Worm (Caenorhabditis elegans) whole organism, L4 larva: ENCODE results near the gene ZK688.11.

ENCODE experiments used
- madf-9 ChIP-seq: fragments of 200-800 bp; sonication (Bioruptor generic); conservative IDR thresholded peaks from 2 replicates; pipeline ENCODE4 v1.3.6; 2022; ENCODE audit warnings: missing genetic modification reagents, missing genetic modification characterization, missing compliant biosample characterization
- mxl-2 ChIP-seq: fragments of 200-800 bp; sonication (Bioruptor generic); conservative IDR thresholded peaks from 2 replicates; pipeline ENCODE4 v1.3.6; 2022; ENCODE audit warnings: missing genetic modification reagents, missing genetic modification characterization, missing compliant biosample characterization
- nhr-42 ChIP-seq: fragments of 200-800 bp; sonication (Bioruptor generic); IDR thresholded peaks from 2 replicates; pipeline ENCODE4 v1.3.6; 2022; ENCODE audit warnings: missing genetic modification characterization, missing compliant biosample characterization

- TF ChIP-seq madf-9 (GFP tag; lab: Robert Waterston, UW) (no peak), mxl-2 (GFP tag; lab: Robert Waterston, UW) (no peak), nhr-42 (no peak)
These were observed 18.7 kb upstream of the ZK688.11 start for ce11 chrIII:7903427-7903826.
